Worm (Caenorhabditis elegans): ENCODE results near the gene srw-43.

Gene srw-43

ce11 chrV:16687227-16687626, 1.4 kb downstream of the srw-43 start, which contains the start of gene srz-102:
Gene srz-102 (plus strand): TSS chrV:16687527.
- no peak for TF ChIP-seq nhr-237 (tag; optimal IDR thresholded peaks at IDR 0.05)
- no peak for TF ChIP-seq nhr-10 (tag; optimal IDR thresholded peaks at IDR 0.05)
- no peak for TF ChIP-seq arid-1 (GFP tag; conservative IDR thresholded peaks at IDR 0.05)
- no peak for TF ChIP-seq daf-8 (GFP tag; IDR thresholded peaks at IDR 0.05)
- TF ChIP-seq ceh-44 (GFP tag; IDR thresholded peaks at IDR 0.05), result no peak
- no peak for TF ChIP-seq nhr-25 (tag; optimal IDR thresholded peaks at IDR 0.05; ENCODE audit: borderline replicate concordance, insufficient read depth)
- TF ChIP-seq F10B5.3 (tag; optimal IDR thresholded peaks at IDR 0.05), result no peak
- no peak for TF ChIP-seq skn-1 (tag; optimal IDR thresholded peaks at IDR 0.05)
- no peak for TF ChIP-seq mxl-2 (GFP tag; conservative IDR thresholded peaks at IDR 0.05)
- TF ChIP-seq Y75B8A.6 (GFP tag; IDR thresholded peaks at IDR 0.05), result no peak

- TF ChIP-seq egl-43 (GFP tag; IDR thresholded peaks at IDR 0.05) (no peak), set-16 (GFP tag; IDR thresholded peaks at IDR 0.05) (peak; percentile 92), attf-4 (tag; optimal IDR thresholded peaks at IDR 0.05) (no peak), nhr-76 (tag; optimal IDR thresholded peaks at IDR 0.05) (no peak), daf-8 (GFP tag; IDR thresholded peaks at IDR 0.05) (no peak), dve-1 (tag; optimal IDR thresholded peaks at IDR 0.05; ENCODE audit: insufficient read depth) (no peak)
These were observed 7.2 kb downstream of the srw-43 start for ce11 chrV:16692988-16693387.

- TF ChIP-seq lin-13 (GFP tag; optimal IDR thresholded peaks at IDR 0.05) (no peak), duxl-1 (tag; optimal IDR thresholded peaks at IDR 0.05; ENCODE audit: poor library complexity) (no peak), hlh-11 (tag; optimal IDR thresholded peaks at IDR 0.05) (no peak), nhr-237 (tag; optimal IDR thresholded peaks at IDR 0.05) (no peak), ceh-82 (tag; optimal IDR thresholded peaks at IDR 0.05) (no peak), mes-2 (tag; optimal IDR thresholded peaks at IDR 0.05; ENCODE audit: poor library complexity, severe bottlenecking) (no peak), gei-8 (GFP tag; optimal IDR thresholded peaks at IDR 0.05) (no peak), madf-9 (GFP tag; conservative IDR thresholded peaks at IDR 0.05) (no peak), Y105C5A.15 (GFP tag; IDR thresholded peaks at IDR 0.05) (no peak), mdl-1 (tag; optimal IDR thresholded peaks at IDR 0.05) (no peak), R02D3.7 (tag; optimal IDR thresholded peaks at IDR 0.05) (no peak), fkh-10 (GFP tag; optimal IDR thresholded peaks at IDR 0.05) (no peak), ZK337.2 (GFP tag; IDR thresholded peaks at IDR 0.05) (no peak), zip-2 (tag; optimal IDR thresholded peaks at IDR 0.05) (no peak), set-16 (GFP tag; IDR thresholded peaks at IDR 0.05) (no peak), pqm-1 (tag; optimal IDR thresholded peaks at IDR 0.05) (no peak), ama-1 (optimal IDR thresholded peaks at IDR 0.05) (no peak), dpl-1 (GFP tag; optimal IDR thresholded peaks at IDR 0.05) (no peak), nhr-25 (tag; optimal IDR thresholded peaks at IDR 0.05; ENCODE audit: borderline replicate concordance, insufficient read depth) (no peak), aha-1 (tag) (no peak)
These were observed 7.9 kb downstream of the srw-43 start, which contains the start of gene srw-42 for ce11 chrV:16693732-16694131. Gene srw-42 (minus strand): TSS chrV:16693832.

- TF ChIP-seq madf-5 (GFP tag; IDR thresholded peaks at IDR 0.05) (no peak), F26F4.8 (GFP tag; conservative IDR thresholded peaks at IDR 0.05) (no peak), ama-1 (optimal IDR thresholded peaks at IDR 0.05) (no peak), ZK337.2 (GFP tag; IDR thresholded peaks at IDR 0.05) (no peak), T20F7.1 (GFP tag; optimal IDR thresholded peaks at IDR 0.05) (no peak), ZK546.5 (tag; optimal IDR thresholded peaks at IDR 0.05) (no peak)
These were observed 8.7 kb downstream of the srw-43 start, which contains the start of gene srz-101 for ce11 chrV:16694538-16694937. Gene srz-101 (plus strand): TSS chrV:16694838.
